Fruit fly (Drosophila melanogaster) whole organism, embryonic: ENCODE results near the gene eIF2gamma.

ENCODE experiments used
- Adf1 ChIP-seq: fragments of 200-800 bp; sonication (Bioruptor generic); IDR thresholded peaks from 2 replicates; pipeline ENCODE4 v1.3.6; 2022; ENCODE audit warnings: missing biosample characterization, missing genetic modification characterization
- CG10147 ChIP-seq: fragments of 200-800 bp; sonication (Bioruptor generic); optimal IDR thresholded peaks from 2 replicates; lab custom pipeline; 2019; ENCODE audit warnings: missing biosample characterization, mild to moderate bottlenecking, missing genetic modification characterization, moderate library complexity
- CG10366 ChIP-seq: fragments of 200-800 bp; sonication (Bioruptor generic); IDR thresholded peaks from 2 replicates; pipeline ENCODE4 v1.3.6; 2022; ENCODE audit warnings: missing biosample characterization, missing genetic modification characterization
- CG11456 ChIP-seq: fragments of 200-800 bp; sonication (Bioruptor generic); IDR thresholded peaks from 3 replicates; pipeline ENCODE4 v1.3.6; 2022; ENCODE audit warnings: missing biosample characterization, missing genetic modification characterization
- CG13775 ChIP-seq: fragments of 200-800 bp; sonication (Bioruptor generic); optimal IDR thresholded peaks from 3 replicates; lab custom pipeline; 2017; ENCODE audit warnings: missing biosample characterization, mild to moderate bottlenecking, missing genetic modification characterization
- CG13894 ChIP-seq: fragments of 200-800 bp; sonication (Bioruptor generic); optimal IDR thresholded peaks from 3 replicates; lab custom pipeline; 2018; ENCODE audit warnings: missing biosample characterization, mild to moderate bottlenecking, missing genetic modification characterization, moderate library complexity
- CG14667 ChIP-seq: fragments of 200-800 bp; sonication (Bioruptor generic); IDR thresholded peaks from 2 replicates; pipeline ENCODE4 v1.3.6; 2022; ENCODE audit warnings: missing biosample characterization, missing genetic modification characterization
- CG14965 ChIP-seq: fragments of 200-800 bp; sonication (Bioruptor generic); optimal IDR thresholded peaks from 2 replicates; lab custom pipeline; 2016; ENCODE audit warnings: missing biosample characterization, missing genetic modification characterization, borderline replicate concordance
- CG15514 ChIP-seq: fragments of 200-800 bp; sonication (Bioruptor generic); optimal IDR thresholded peaks from 3 replicates; lab custom pipeline; 2017; ENCODE audit warnings: missing biosample characterization, missing genetic modification characterization, mild to moderate bottlenecking, moderate library complexity, missing genetic modification reagents
- CG17802 ChIP-seq: fragments of 200-800 bp; sonication (Bioruptor generic); optimal IDR thresholded peaks from 2 replicates; lab custom pipeline; 2018; ENCODE audit warnings: missing biosample characterization, mild to moderate bottlenecking, missing genetic modification characterization, moderate library complexity
- CG2712 ChIP-seq: fragments of 200-800 bp; optimal IDR thresholded peaks from 3 replicates; lab custom pipeline; 2019; ENCODE audit warnings: missing biosample characterization, mild to moderate bottlenecking, missing genetic modification characterization, moderate library complexity
- CG30020 ChIP-seq: fragments of 200-800 bp; optimal IDR thresholded peaks from 2 replicates; lab custom pipeline; 2019; ENCODE audit warnings: missing biosample characterization, mild to moderate bottlenecking, missing genetic modification characterization, moderate library complexity
- CG31365 ChIP-seq: fragments of 200-800 bp; sonication (Bioruptor generic); optimal IDR thresholded peaks from 2 replicates; lab custom pipeline; 2018; ENCODE audit warnings: missing biosample characterization, mild to moderate bottlenecking, missing genetic modification characterization
- CG32772 ChIP-seq: fragments of 200-800 bp; sonication (Bioruptor generic); IDR thresholded peaks from 2 replicates; pipeline ENCODE4 v1.3.6; 2022; ENCODE audit warnings: missing biosample characterization, missing genetic modification characterization
- CG4328 ChIP-seq: fragments of 200-800 bp; sonication (Bioruptor generic); optimal IDR thresholded peaks from 3 replicates; lab custom pipeline; 2017; ENCODE audit warnings: missing biosample characterization, missing genetic modification reagents, missing genetic modification characterization
- CG4360 ChIP-seq: fragments of 200-800 bp; sonication (Bioruptor generic); IDR thresholded peaks from 2 replicates; pipeline ENCODE4 v1.3.6; 2022; ENCODE audit warnings: missing biosample characterization, missing genetic modification characterization
- CG4707 ChIP-seq: fragments of 200-800 bp; sonication (Bioruptor generic); optimal IDR thresholded peaks from 2 replicates; lab custom pipeline; 2018; ENCODE audit warnings: missing biosample characterization, mild to moderate bottlenecking, missing genetic modification characterization, moderate library complexity
- CG7271 ChIP-seq: fragments of 200-800 bp; sonication (Bioruptor generic); optimal IDR thresholded peaks from 2 replicates; lab custom pipeline; 2018; ENCODE audit warnings: missing biosample characterization, mild to moderate bottlenecking, missing genetic modification characterization, moderate library complexity
- CG7357 ChIP-seq: fragments of 200-800 bp; sonication (Bioruptor generic); IDR thresholded peaks from 3 replicates; pipeline ENCODE4 v1.3.6; 2022; ENCODE audit warnings: missing biosample characterization, missing genetic modification characterization
- CG7839 ChIP-seq: fragments of 200-800 bp; sonication (Bioruptor generic); optimal IDR thresholded peaks from 3 replicates; lab custom pipeline; 2018; ENCODE audit warnings: missing biosample characterization, mild to moderate bottlenecking, missing genetic modification characterization, moderate library complexity
- CG7987 ChIP-seq: fragments of 200-800 bp; sonication (Bioruptor generic); optimal IDR thresholded peaks from 2 replicates; lab custom pipeline; 2018; ENCODE audit warnings: missing biosample characterization, mild to moderate bottlenecking, missing genetic modification characterization, moderate library complexity
- CG9932 ChIP-seq: fragments of 200-800 bp; sonication (Bioruptor generic); IDR thresholded peaks from 2 replicates; pipeline ENCODE4 v1.3.6; 2022; ENCODE audit warnings: missing biosample characterization, missing genetic modification characterization
- Dek ChIP-seq: fragments of 200-800 bp; sonication (Bioruptor generic); optimal IDR thresholded peaks from 3 replicates; lab custom pipeline; 2019; ENCODE audit warnings: missing biosample characterization, mild to moderate bottlenecking, missing genetic modification characterization, moderate library complexity
- Eip74EF ChIP-seq, 2 experiments: fragments of 200-800 bp in 1 of 2; fragments of >200 bp in 1 of 2; sonication (Bioruptor generic) in 1 of 2; optimal IDR thresholded peaks; 2 replicates each; lab custom pipeline; 2017 to 2019; ENCODE audit warnings: missing biosample characterization in 2 of 2, missing genetic modification characterization in 2 of 2, mild to moderate bottlenecking in 1 of 2, moderate library complexity in 1 of 2
- Fer1 ChIP-seq: fragments of 200-800 bp; sonication (Bioruptor generic); optimal IDR thresholded peaks from 2 replicates; lab custom pipeline; 2017; ENCODE audit warnings: missing biosample characterization, mild to moderate bottlenecking, missing genetic modification characterization
- HLH3B ChIP-seq: fragments of 200-800 bp; sonication (Bioruptor generic); IDR thresholded peaks from 2 replicates; pipeline ENCODE4 v1.3.6; 2022; ENCODE audit warnings: missing biosample characterization, missing genetic modification characterization
- Hey ChIP-seq: fragments of 200-800 bp; sonication (Bioruptor generic); optimal IDR thresholded peaks from 3 replicates; lab custom pipeline; 2018; ENCODE audit warnings: missing biosample characterization, mild to moderate bottlenecking, missing genetic modification characterization
- Hr3 ChIP-seq: fragments of 200-800 bp; sonication (Bioruptor generic); optimal IDR thresholded peaks from 3 replicates; lab custom pipeline; 2016; ENCODE audit warnings: missing biosample characterization, missing genetic modification characterization
- Hr78 ChIP-seq, 2 experiments: fragments of 200-800 bp in 1 of 2; fragments of >200 bp in 1 of 2; sonication (Bioruptor generic) in 1 of 2; optimal IDR thresholded peaks; 2 replicates each; lab custom pipeline; 2017 to 2019; ENCODE audit warnings: missing biosample characterization in 2 of 2, missing genetic modification characterization in 2 of 2, mild to moderate bottlenecking in 1 of 2, moderate library complexity in 1 of 2
- NC2α ChIP-seq: fragments of 200-800 bp; sonication (Bioruptor generic); optimal IDR thresholded peaks from 2 replicates; lab custom pipeline; 2016; ENCODE audit warnings: missing biosample characterization, missing genetic modification characterization
- Side ChIP-seq: fragments of 200-800 bp; sonication (Bioruptor generic); optimal IDR thresholded peaks from 2 replicates; lab custom pipeline; 2016; ENCODE audit warnings: missing biosample characterization, missing genetic modification characterization
- Spps ChIP-seq: fragments of 200-800 bp; sonication (Bioruptor generic); optimal IDR thresholded peaks from 2 replicates; lab custom pipeline; 2018; ENCODE audit warnings: missing biosample characterization, mild to moderate bottlenecking, missing genetic modification characterization
- Ssrp ChIP-seq: fragments of 200-800 bp; sonication (Bioruptor generic); optimal IDR thresholded peaks from 2 replicates; lab custom pipeline; 2018; ENCODE audit warnings: missing biosample characterization, mild to moderate bottlenecking, missing genetic modification characterization, moderate library complexity
- Stat92E ChIP-seq, 3 experiments: fragments of >200 bp in 2 of 3; fragments of 200-800 bp in 1 of 3; sonication (Bioruptor generic) in 1 of 3; optimal IDR thresholded peaks; 2 replicates each; lab custom pipeline; 2017 to 2019; ENCODE audit warnings: missing biosample characterization in 3 of 3, missing genetic modification characterization in 3 of 3, mild to moderate bottlenecking in 1 of 3, moderate library complexity in 1 of 3
- Taf1 ChIP-seq: fragments of 200-800 bp; sonication (Bioruptor generic); IDR thresholded peaks from 2 replicates; pipeline ENCODE4 v1.3.6; 2022; ENCODE audit warnings: missing biosample characterization, missing genetic modification characterization
- Xbp1 ChIP-seq: fragments of 200-800 bp; sonication (Bioruptor generic); optimal IDR thresholded peaks from 3 replicates; lab custom pipeline; 2016; ENCODE audit warnings: missing biosample characterization, mild to moderate bottlenecking, missing genetic modification characterization
- az2 ChIP-seq: fragments of 200-800 bp; sonication (Bioruptor generic); optimal IDR thresholded peaks from 3 replicates; lab custom pipeline; 2016; ENCODE audit warnings: missing biosample characterization, missing genetic modification characterization
- bowl ChIP-seq: fragments of 200-800 bp; sonication (Bioruptor generic); IDR thresholded peaks from 2 replicates; pipeline ENCODE4 v1.3.6; 2022; ENCODE audit warnings: missing biosample characterization, missing genetic modification characterization
- btn ChIP-seq: fragments of 200-800 bp; sonication (Bioruptor generic); optimal IDR thresholded peaks from 2 replicates; lab custom pipeline; 2016; ENCODE audit warnings: missing biosample characterization, missing genetic modification characterization
- cas ChIP-seq: fragments of 200-800 bp; sonication (Bioruptor generic); IDR thresholded peaks from 2 replicates; pipeline ENCODE4 v1.3.6; 2022; ENCODE audit warnings: missing biosample characterization, missing genetic modification characterization
- ci ChIP-seq: fragments of 200-800 bp; sonication (Bioruptor generic); IDR thresholded peaks from 3 replicates; pipeline ENCODE4 v1.3.6; 2022; ENCODE audit warnings: missing biosample characterization, missing genetic modification characterization
- ems ChIP-seq: fragments of 200-800 bp; sonication (Bioruptor generic); optimal IDR thresholded peaks from 3 replicates; lab custom pipeline; 2016; ENCODE audit warnings: missing biosample characterization, missing genetic modification characterization
- hb ChIP-seq: fragments of 200-800 bp; sonication (Bioruptor generic); IDR thresholded peaks from 3 replicates; pipeline ENCODE4 v1.3.6; 2022; ENCODE audit warnings: missing biosample characterization, missing genetic modification characterization; ENCODE audit not compliant: partially characterized antibody
- hth ChIP-seq: fragments of >200 bp; optimal IDR thresholded peaks from 2 replicates; lab custom pipeline; 2017; ENCODE audit warnings: inconsistent platforms
- lab ChIP-seq: fragments of 200-800 bp; sonication (Bioruptor generic); optimal IDR thresholded peaks from 3 replicates; lab custom pipeline; 2017; ENCODE audit warnings: missing biosample characterization, missing genetic modification characterization, mild to moderate bottlenecking, moderate library complexity, missing genetic modification reagents
- otp ChIP-seq: fragments of 200-800 bp; sonication (Bioruptor generic); IDR thresholded peaks from 3 replicates; pipeline ENCODE4, ENCODE4 v1.3.6; 2022; ENCODE audit warnings: missing biosample characterization, missing genetic modification characterization
- pita ChIP-seq: fragments of 200-800 bp; sonication (Bioruptor generic); optimal IDR thresholded peaks from 2 replicates; lab custom pipeline; 2017; ENCODE audit warnings: missing biosample characterization, mild to moderate bottlenecking, missing genetic modification characterization
- pros ChIP-seq: fragments of 200-800 bp; sonication (Bioruptor generic); optimal IDR thresholded peaks from 3 replicates; lab custom pipeline; 2019; ENCODE audit warnings: missing biosample characterization, mild to moderate bottlenecking, missing genetic modification characterization, moderate library complexity
- sug ChIP-seq: fragments of 200-800 bp; optimal IDR thresholded peaks from 2 replicates; lab custom pipeline; 2019; ENCODE audit warnings: missing biosample characterization, mild to moderate bottlenecking, missing genetic modification characterization, moderate library complexity
- wor ChIP-seq: fragments of 200-800 bp; sonication (Bioruptor generic); IDR thresholded peaks from 2 replicates; pipeline ENCODE4 v1.3.6; 2022; ENCODE audit warnings: missing biosample characterization, missing genetic modification characterization
- z ChIP-seq: fragments of 200-800 bp; sonication (Bioruptor generic); IDR thresholded peaks from 3 replicates; pipeline ENCODE4 v1.3.6; 2022; ENCODE audit warnings: missing biosample characterization, missing genetic modification characterization

eIF2gamma gene

DNA sequence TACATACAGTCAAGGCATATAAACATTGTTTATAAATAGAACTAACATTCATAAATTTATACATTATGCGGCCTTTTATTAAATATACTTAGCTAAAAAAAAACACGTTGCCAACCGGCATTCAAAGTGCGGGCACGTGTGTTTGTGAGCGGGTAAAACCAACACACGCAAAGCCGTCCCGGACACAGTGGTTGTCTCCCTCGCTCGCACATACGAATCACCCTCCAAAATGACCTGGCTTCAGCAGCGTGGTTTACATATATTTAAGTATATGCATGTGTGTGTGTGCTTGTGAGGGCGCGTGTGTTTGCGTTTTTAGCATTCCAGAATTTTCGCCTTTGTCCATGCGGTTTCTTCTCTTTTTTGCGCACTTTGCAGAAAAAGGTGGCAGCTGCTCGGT is 19.8 kb downstream of the eIF2gamma start (continued):
- TF ChIP-seq CG30020 = no peak
- peak in 1 of 2 experiments; percentile 68 for TF ChIP-seq Hr78 (GFP tag; optimal IDR thresholded peaks at IDR 0.05; lab: Kevin White, UChicago)
- no peak for TF ChIP-seq CG10366 (GFP tag; lab: Robert Waterston, UW)
- no peak for TF ChIP-seq hb (GFP tag; lab: Robert Waterston, UW)
- TF ChIP-seq CG32772 (GFP tag; lab: Robert Waterston, UW) = no peak
- no peak for TF ChIP-seq wor
- TF ChIP-seq CG13894 = peak; percentile 10
- peak; percentile 43; the same call in 1 of the 2 replicates for TF ChIP-seq Adf1 (GFP tag; lab: Robert Waterston, UW)
- TF ChIP-seq CG7839 (tag; lab: Kevin White, UChicago) = no peak
- no peak for TF ChIP-seq pros (GFP tag; lab: Kevin White, UChicago)
- no peak for TF ChIP-seq otp (GFP tag; lab: Robert Waterston, UW)
- no peak for TF ChIP-seq Taf1
- no peak for TF ChIP-seq CG7357 (GFP tag; lab: Robert Waterston, UW)
- no peak for TF ChIP-seq CG10147
- TF ChIP-seq CG4328 (GFP tag; lab: Kevin White, UChicago) = no peak
- no peak for TF ChIP-seq Spps (tag; lab: Kevin White, UChicago)
- TF ChIP-seq CG4707 (GFP tag; lab: Kevin White, UChicago) = no peak
- no peak for TF ChIP-seq ems
- TF ChIP-seq Stat92E (GFP tag; optimal IDR thresholded peaks at IDR 0.05; lab: Kevin White, UChicago) = no peak
- TF ChIP-seq CG17802 (tag; lab: Kevin White, UChicago) = no peak
- TF ChIP-seq pita (GFP tag; lab: Kevin White, UChicago) = no peak
- no peak for TF ChIP-seq Eip74EF (GFP tag; optimal IDR thresholded peaks at IDR 0.05; lab: Kevin White, UChicago)
- TF ChIP-seq ci (GFP tag; lab: Robert Waterston, UW) = no peak
- TF ChIP-seq Hey = peak; percentile 64
- no peak for TF ChIP-seq hth (lab: Kevin White, UChicago)
- TF ChIP-seq CG14965 (GFP tag; lab: Kevin White, UChicago) = no peak
- no peak for TF ChIP-seq btn
- TF ChIP-seq CG13775 (GFP tag; lab: Kevin White, UChicago) = no peak
- TF ChIP-seq HLH3B = no peak
- TF ChIP-seq Xbp1 (GFP tag; lab: Kevin White, UChicago) = no peak
- TF ChIP-seq bowl (GFP tag; lab: Robert Waterston, UW) = no peak
- TF ChIP-seq CG14667 (GFP tag; lab: Robert Waterston, UW) = no peak
- TF ChIP-seq CG9932 = peak; percentile 28; the same call in 1 of the 2 replicates
- no peak for TF ChIP-seq cas (GFP tag; lab: Robert Waterston, UW)
- TF ChIP-seq Side (GFP tag; lab: Kevin White, UChicago) = no peak
- TF ChIP-seq CG7987 (GFP tag; lab: Kevin White, UChicago) = no peak
- no peak for TF ChIP-seq lab (GFP tag; lab: Kevin White, UChicago)
- TF ChIP-seq CG11456 = no peak
- TF ChIP-seq Fer1 = no peak
- no peak for TF ChIP-seq Hr3 (GFP tag; lab: Kevin White, UChicago)
- TF ChIP-seq sug (tag; lab: Kevin White, UChicago) = no peak
- TF ChIP-seq Dek (tag; lab: Kevin White, UChicago) = no peak
- no peak for TF ChIP-seq NC2α (GFP tag; lab: Kevin White, UChicago)
- TF ChIP-seq CG7271 (tag; lab: Kevin White, UChicago) = no peak
- TF ChIP-seq Ssrp (tag; lab: Kevin White, UChicago) = no peak
- TF ChIP-seq CG2712 (tag; lab: Kevin White, UChicago) = no peak
- TF ChIP-seq z (GFP tag; lab: Robert Waterston, UW) = no peak
- no peak for TF ChIP-seq CG4360 (GFP tag; lab: Robert Waterston, UW)
- no peak for TF ChIP-seq CG31365 (tag; lab: Kevin White, UChicago)
- TF ChIP-seq CG15514 (GFP tag; lab: Kevin White, UChicago) = peak; percentile 9
- no peak for TF ChIP-seq az2
